Fruit fly (Drosophila melanogaster) whole organism, prepupa: Measurements from ENCODE around the gene Ubi-p63E.

Source experiments
- Blimp-1 ChIP-seq: fragments of 200-800 bp; sonication (Bioruptor generic); optimal IDR thresholded peaks from 3 replicates; lab custom pipeline; 2017; ENCODE audit warnings: missing biosample characterization, missing genetic modification characterization, mild to moderate bottlenecking, moderate library complexity, missing genetic modification reagents
- CG10631 ChIP-seq: fragments of 200-800 bp; sonication (Bioruptor generic); optimal IDR thresholded peaks from 2 replicates; lab custom pipeline; 2016; ENCODE audit warnings: missing biosample characterization, missing genetic modification characterization
- CG10669 ChIP-seq: fragments of 200-800 bp; sonication (Bioruptor generic); optimal IDR thresholded peaks from 3 replicates; lab custom pipeline; 2018; ENCODE audit warnings: missing biosample characterization, mild to moderate bottlenecking, missing genetic modification characterization, moderate library complexity
- CG11294 ChIP-seq: fragments of 200-800 bp; sonication (Bioruptor generic); IDR thresholded peaks from 2 replicates; pipeline ENCODE4 v1.3.6; 2022; ENCODE audit warnings: missing biosample characterization, missing genetic modification characterization
- CG11762 ChIP-seq: fragments of 200-800 bp; sonication (Bioruptor generic); optimal IDR thresholded peaks from 3 replicates; lab custom pipeline; 2016; ENCODE audit warnings: missing biosample characterization, missing genetic modification characterization; ENCODE audit not compliant: insufficient read depth
- CG15336 ChIP-seq: fragments of 200-800 bp; sonication (Bioruptor generic); IDR thresholded peaks from 2 replicates; pipeline ENCODE4 v1.3.6; 2022; ENCODE audit warnings: missing biosample characterization, missing genetic modification characterization
- CG16779 ChIP-seq: fragments of 200-800 bp; sonication (Bioruptor generic); optimal IDR thresholded peaks from 3 replicates; lab custom pipeline; 2017; ENCODE audit warnings: missing biosample characterization, mild to moderate bottlenecking, missing genetic modification characterization
- CG3032 ChIP-seq: fragments of 200-800 bp; optimal IDR thresholded peaks from 2 replicates; lab custom pipeline; 2019; ENCODE audit warnings: missing biosample characterization, mild to moderate bottlenecking, missing genetic modification characterization, moderate library complexity
- CG32006 ChIP-seq: fragments of 200-800 bp; sonication (Bioruptor generic); optimal IDR thresholded peaks from 3 replicates; lab custom pipeline; 2017; ENCODE audit warnings: missing biosample characterization, mild to moderate bottlenecking, missing genetic modification characterization
- CG34406 ChIP-seq: fragments of 200-800 bp; sonication (Bioruptor generic); optimal IDR thresholded peaks from 3 replicates; lab custom pipeline; 2016; ENCODE audit warnings: missing biosample characterization, missing genetic modification characterization
- CG3919 ChIP-seq: fragments of 200-800 bp; sonication (Bioruptor generic); optimal IDR thresholded peaks from 3 replicates; lab custom pipeline; 2016; ENCODE audit warnings: missing biosample characterization, missing genetic modification characterization
- CG4318 ChIP-seq: fragments of 200-800 bp; sonication (Bioruptor generic); optimal IDR thresholded peaks from 3 replicates; lab custom pipeline; 2017; ENCODE audit warnings: missing biosample characterization, mild to moderate bottlenecking, missing genetic modification characterization
- CG6276 ChIP-seq: fragments of 200-800 bp; sonication (Bioruptor generic); optimal IDR thresholded peaks from 2 replicates; lab custom pipeline; 2017; ENCODE audit warnings: missing biosample characterization, mild to moderate bottlenecking, missing genetic modification characterization
- CG6808 ChIP-seq: fragments of 200-800 bp; sonication (Bioruptor generic); optimal IDR thresholded peaks from 3 replicates; lab custom pipeline; 2017; ENCODE audit warnings: missing biosample characterization, missing genetic modification characterization, mild to moderate bottlenecking, moderate library complexity, missing genetic modification reagents
- CG7368 ChIP-seq: fragments of 200-800 bp; sonication (Bioruptor generic); optimal IDR thresholded peaks from 3 replicates; lab custom pipeline; 2016; ENCODE audit warnings: missing biosample characterization, missing genetic modification characterization
- CG8119 ChIP-seq: fragments of 200-800 bp; sonication (Bioruptor generic); IDR thresholded peaks from 3 replicates; pipeline ENCODE4 v1.3.6; 2022; ENCODE audit warnings: missing biosample characterization, missing genetic modification characterization
- CG9139 ChIP-seq: fragments of 200-800 bp; sonication (Bioruptor generic); optimal IDR thresholded peaks from 3 replicates; lab custom pipeline; 2017; ENCODE audit warnings: missing biosample characterization, mild to moderate bottlenecking, missing genetic modification characterization
- Eip75B ChIP-seq: fragments of 200-800 bp; sonication (Bioruptor generic); optimal IDR thresholded peaks from 3 replicates; lab custom pipeline; 2016; ENCODE audit warnings: missing biosample characterization, missing genetic modification characterization
- Eip78C ChIP-seq: fragments of 200-800 bp; sonication (Bioruptor generic); peaks from one replicate; lab custom pipeline; 2016; ENCODE audit warnings: missing biosample characterization, missing genetic modification characterization
- Eip93F ChIP-seq: fragments of 200-800 bp; sonication (Bioruptor generic); optimal IDR thresholded peaks from 2 replicates; lab custom pipeline; 2016; ENCODE audit warnings: missing biosample characterization, mild to moderate bottlenecking, missing genetic modification characterization
- Ets21C ChIP-seq: fragments of 200-800 bp; sonication (Bioruptor generic); optimal IDR thresholded peaks from 3 replicates; lab custom pipeline; 2016; ENCODE audit warnings: missing biosample characterization, missing genetic modification characterization
- Ets96B ChIP-seq: fragments of 200-800 bp; optimal IDR thresholded peaks from 2 replicates; lab custom pipeline; 2019; ENCODE audit warnings: missing biosample characterization, mild to moderate bottlenecking, missing genetic modification characterization, moderate library complexity
- Hr38 ChIP-seq: sonication (Bioruptor generic); optimal IDR thresholded peaks from 2 replicates; lab custom pipeline; 2016; ENCODE audit warnings: missing biosample characterization, missing genetic modification characterization
- Hr4 ChIP-seq: fragments of 200-800 bp; sonication (Bioruptor generic); optimal IDR thresholded peaks from 3 replicates; lab custom pipeline; 2016; ENCODE audit warnings: missing biosample characterization, missing genetic modification characterization
- Lpt ChIP-seq: fragments of 200-800 bp; sonication (Bioruptor generic); optimal IDR thresholded peaks from 3 replicates; lab custom pipeline; 2016; ENCODE audit warnings: missing biosample characterization, missing genetic modification characterization
- Met ChIP-seq: fragments of 200-800 bp; sonication (Bioruptor generic); optimal IDR thresholded peaks from 3 replicates; lab custom pipeline; 2016; ENCODE audit warnings: missing biosample characterization, missing genetic modification characterization
- OdsH ChIP-seq: fragments of 200-800 bp; sonication (Bioruptor generic); optimal IDR thresholded peaks from 3 replicates; lab custom pipeline; 2016; ENCODE audit warnings: missing biosample characterization, missing genetic modification characterization
- Smox ChIP-seq: fragments of 200-800 bp; sonication (Bioruptor generic); optimal IDR thresholded peaks from 3 replicates; lab custom pipeline; 2016; ENCODE audit warnings: missing biosample characterization, missing genetic modification characterization
- Sox102F ChIP-seq: fragments of 200-800 bp; sonication (Bioruptor generic); optimal IDR thresholded peaks from 2 replicates; lab custom pipeline; 2016; ENCODE audit warnings: missing biosample characterization, mild to moderate bottlenecking, missing genetic modification characterization
- Sox14 ChIP-seq: fragments of 200-800 bp; sonication (Bioruptor generic); optimal IDR thresholded peaks from 3 replicates; lab custom pipeline; 2016; ENCODE audit warnings: missing biosample characterization, missing genetic modification characterization
- achi ChIP-seq: fragments of 200-800 bp; sonication (Bioruptor generic); optimal IDR thresholded peaks from 3 replicates; lab custom pipeline; 2016; ENCODE audit warnings: missing biosample characterization, missing genetic modification characterization
- acj6 ChIP-seq: fragments of 200-800 bp; sonication (Bioruptor generic); optimal IDR thresholded peaks from 3 replicates; lab custom pipeline; 2016; ENCODE audit warnings: missing biosample characterization, missing genetic modification characterization
- cyc ChIP-seq: fragments of 200-800 bp; sonication (Bioruptor generic); optimal IDR thresholded peaks from 3 replicates; lab custom pipeline; 2016; ENCODE audit warnings: missing biosample characterization, missing genetic modification characterization
- dac ChIP-seq: fragments of 200-800 bp; sonication (Bioruptor generic); optimal IDR thresholded peaks from 2 replicates; lab custom pipeline; 2017; ENCODE audit warnings: missing biosample characterization, mild to moderate bottlenecking, missing genetic modification characterization
- dsx ChIP-seq: fragments of 200-800 bp; optimal IDR thresholded peaks from 3 replicates; lab custom pipeline; 2019; ENCODE audit warnings: missing biosample characterization, mild to moderate bottlenecking, missing genetic modification characterization, moderate library complexity; ENCODE audit not compliant: poor library complexity, severe bottlenecking
- eg ChIP-seq: fragments of 200-800 bp; sonication (Bioruptor generic); IDR thresholded peaks from 3 replicates; pipeline ENCODE4 v1.3.6; 2022; ENCODE audit warnings: missing biosample characterization, missing genetic modification characterization
- esn ChIP-seq: fragments of 200-800 bp; sonication (Bioruptor generic); optimal IDR thresholded peaks from 2 replicates; lab custom pipeline; 2016; ENCODE audit warnings: missing biosample characterization, mild to moderate bottlenecking, missing genetic modification characterization, moderate library complexity
- fd59A ChIP-seq: fragments of 200-800 bp; sonication (Bioruptor generic); optimal IDR thresholded peaks from 2 replicates; lab custom pipeline; 2017; ENCODE audit warnings: missing biosample characterization, mild to moderate bottlenecking, missing genetic modification characterization, missing genetic modification reagents
- fd85E ChIP-seq: fragments of 200-800 bp; sonication (Bioruptor generic); optimal IDR thresholded peaks from 3 replicates; lab custom pipeline; 2016; ENCODE audit warnings: missing biosample characterization, missing genetic modification characterization
- fkh ChIP-seq: fragments of 200-800 bp; sonication (Bioruptor generic); optimal IDR thresholded peaks from 3 replicates; lab custom pipeline; 2017; ENCODE audit warnings: missing biosample characterization, mild to moderate bottlenecking, missing genetic modification characterization, moderate library complexity
- lz ChIP-seq: fragments of 200-800 bp; sonication (Bioruptor generic); optimal IDR thresholded peaks from 3 replicates; lab custom pipeline; 2016; ENCODE audit warnings: missing biosample characterization, missing genetic modification characterization
- net ChIP-seq: fragments of 200-800 bp; sonication (Bioruptor generic); optimal IDR thresholded peaks from 3 replicates; lab custom pipeline; 2016; ENCODE audit warnings: missing biosample characterization, missing genetic modification characterization
- pdm3 ChIP-seq: fragments of 200-800 bp; sonication (Bioruptor generic); optimal IDR thresholded peaks from 3 replicates; lab custom pipeline; 2016; ENCODE audit warnings: missing biosample characterization, missing genetic modification characterization
- salr ChIP-seq, 2 experiments: fragments of 200-800 bp; sonication (Bioruptor generic); optimal IDR thresholded peaks; 3 replicates each; lab custom pipeline; 2016 to 2018; ENCODE audit warnings: missing biosample characterization in 2 of 2, missing genetic modification characterization in 2 of 2, mild to moderate bottlenecking in 1 of 2
- spab ChIP-seq: fragments of 200-800 bp; sonication (Bioruptor generic); optimal IDR thresholded peaks from 2 replicates; lab custom pipeline; 2017; ENCODE audit warnings: missing biosample characterization, mild to moderate bottlenecking, missing genetic modification characterization, missing genetic modification reagents
- ss ChIP-seq, 2 experiments: fragments of 200-800 bp; sonication (Bioruptor generic); optimal IDR thresholded peaks; 2 replicates in 1 of 2; 3 replicates in 1 of 2; lab custom pipeline; 2017 to 2018; ENCODE audit warnings: mild to moderate bottlenecking in 2 of 2, missing biosample characterization in 2 of 2, missing genetic modification characterization in 2 of 2, moderate library complexity in 1 of 2
- svp ChIP-seq: fragments of 200-800 bp; sonication (Bioruptor generic); peaks from one replicate; lab custom pipeline; 2016; ENCODE audit warnings: missing biosample characterization, missing genetic modification characterization
- topi ChIP-seq: fragments of 200-800 bp; sonication (Bioruptor generic); optimal IDR thresholded peaks from 3 replicates; lab custom pipeline; 2016; ENCODE audit warnings: missing biosample characterization, missing genetic modification characterization

The Ubi-p63E gene

DNA sequence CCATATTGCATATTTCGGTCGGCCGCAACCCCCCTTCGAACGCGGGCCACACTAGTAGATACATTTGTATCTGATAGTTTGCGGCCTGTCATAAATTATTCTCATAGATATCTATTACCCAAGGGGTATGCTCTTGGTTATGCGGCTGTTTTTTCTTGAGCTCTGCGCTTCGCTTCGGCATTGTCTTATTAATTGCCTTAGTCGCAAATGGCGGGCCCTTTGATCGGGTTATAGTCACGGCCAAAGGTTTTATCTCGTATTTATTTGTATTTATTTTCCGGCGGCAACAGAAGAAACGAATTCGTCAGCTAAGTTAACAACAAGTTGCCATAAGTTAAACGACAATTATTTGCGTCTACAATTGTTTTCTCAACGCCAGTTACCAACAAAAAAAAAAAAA is 47.0 kb downstream of the Ubi-p63E start:
- TF ChIP-seq fkh, result peak; percentile 28
- no peak for TF ChIP-seq salr (GFP tag; optimal IDR thresholded peaks at IDR 0.05; lab: Kevin White, UChicago)
- TF ChIP-seq, all 60 proteins: peak for 1

DNA sequence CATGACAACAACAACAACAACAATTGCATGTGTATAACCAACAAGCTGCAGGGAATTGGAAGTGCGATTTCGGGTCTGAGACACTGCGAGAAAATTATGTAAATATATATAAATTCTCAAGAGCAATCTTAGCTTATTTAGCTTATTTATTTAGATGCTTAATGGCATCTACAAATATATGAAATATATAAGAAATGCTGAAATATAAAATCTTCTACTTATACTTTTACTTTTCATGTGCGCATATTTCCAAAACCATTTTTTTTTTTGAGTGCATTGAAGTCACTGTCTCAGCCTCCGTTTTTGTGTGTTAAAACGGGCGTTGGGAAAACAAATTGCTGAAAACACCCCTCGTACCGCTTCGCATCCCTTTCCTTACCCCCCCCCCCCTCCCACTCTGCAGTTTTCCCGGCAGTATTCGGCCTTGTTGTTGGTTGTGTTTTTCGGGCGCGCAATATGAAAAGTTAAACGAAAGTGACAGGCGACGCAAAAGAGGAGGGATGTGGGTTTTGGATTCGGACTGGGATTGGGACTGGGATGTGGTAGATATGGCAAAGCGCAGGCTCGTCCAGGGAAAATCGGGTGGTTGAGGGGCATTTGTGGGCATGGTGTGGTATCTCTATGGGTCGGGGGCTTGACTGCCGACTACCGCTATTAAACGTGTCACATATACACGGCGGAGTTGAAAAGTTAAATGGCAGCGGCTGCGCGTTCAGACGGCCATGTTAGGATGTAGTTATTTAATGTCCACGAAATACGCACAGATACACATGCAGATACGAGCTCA is 47.6 kb downstream of the Ubi-p63E start:
- TF ChIP-seq salr (GFP tag; optimal IDR thresholded peaks at IDR 0.05; lab: Kevin White, UChicago) (no peak), net (GFP tag; lab: Kevin White, UChicago) (no peak), esn (peak; percentile 12), eg (GFP tag; lab: Robert Waterston, UW) (peak; percentile 49; the same call in 1 of the 3 replicates), CG7368 (GFP tag; lab: Kevin White, UChicago) (no peak), CG15336 (GFP tag; lab: Robert Waterston, UW) (peak; percentile 62), cyc (GFP tag; lab: Kevin White, UChicago) (no peak), pdm3 (GFP tag; lab: Kevin White, UChicago) (no peak), Hr4 (peak; percentile 22), CG34406 (GFP tag; lab: Kevin White, UChicago) (peak; percentile 6), Met (GFP tag; lab: Kevin White, UChicago) (no peak), spab (GFP tag; lab: Kevin White, UChicago) (no peak), lz (GFP tag; lab: Kevin White, UChicago) (no peak), fd59A (GFP tag; lab: Kevin White, UChicago) (no peak), Blimp-1 (GFP tag; lab: Kevin White, UChicago) (no peak), Smox (GFP tag; lab: Kevin White, UChicago) (no peak), Sox102F (no peak), CG10669 (no peak), CG32006 (GFP tag; lab: Kevin White, UChicago) (peak; percentile 33), Ets96B (tag; lab: Kevin White, UChicago) (no peak), dac (GFP tag; lab: Kevin White, UChicago) (no peak), achi (GFP tag; lab: Kevin White, UChicago) (peak; percentile 26), CG3032 (tag; lab: Kevin White, UChicago) (no peak), CG3919 (no peak), Eip93F (GFP tag; lab: Kevin White, UChicago) (no peak), Ets21C (GFP tag; lab: Kevin White, UChicago) (no peak), Hr38 (GFP tag; lab: Kevin White, UChicago) (no peak), Eip75B (GFP tag; lab: Kevin White, UChicago) (no peak), svp (GFP tag; lab: Kevin White, UChicago) (peak; percentile 57), Sox14 (GFP tag; lab: Kevin White, UChicago) (no peak), CG4318 (GFP tag; lab: Kevin White, UChicago) (no peak), CG11762 (GFP tag; lab: Kevin White, UChicago) (no peak), OdsH (GFP tag; lab: Kevin White, UChicago) (peak; percentile 17), ss (GFP tag; optimal IDR thresholded peaks at IDR 0.05; lab: Kevin White, UChicago) (no peak), dsx (no peak), Lpt (GFP tag; lab: Kevin White, UChicago) (no peak), fd85E (GFP tag; lab: Kevin White, UChicago) (no peak), CG10631 (peak; percentile 17), CG11294 (GFP tag; lab: Robert Waterston, UW) (no peak), acj6 (GFP tag; lab: Kevin White, UChicago) (no peak), CG8119 (GFP tag; lab: Robert Waterston, UW) (peak; percentile 37; the same call in 1 of the 3 replicates), Eip78C (peak; percentile 69), topi (no peak), CG16779 (tag; lab: Kevin White, UChicago) (no peak), CG9139 (GFP tag; lab: Kevin White, UChicago) (no peak), CG6808 (no peak), CG6276 (GFP tag; lab: Kevin White, UChicago) (no peak), fkh (no peak)
